Worm (Caenorhabditis elegans): ENCODE results near the gene srd-8.

srd-8 gene

ce11 chrIV:5598515-5599132 is 46.8 kb downstream of the srd-8 start:
- TF ChIP-seq ama-1 (optimal IDR thresholded peaks at IDR 0.05) = peak; percentile 45
- no peak for TF ChIP-seq F37D6.2 (tag; optimal IDR thresholded peaks at IDR 0.05)
- no peak for TF ChIP-seq nhr-102 (tag; optimal IDR thresholded peaks at IDR 0.05)
- no peak for TF ChIP-seq F26F4.8 (GFP tag; conservative IDR thresholded peaks at IDR 0.05)
- TF ChIP-seq hif-1 (tag; optimal IDR thresholded peaks at IDR 0.05) = peak in 1 of 2 experiments; percentile 0
- no peak for TF ChIP-seq zfp-3 (GFP tag; conservative IDR thresholded peaks at IDR 0.05)
- no peak for TF ChIP-seq spr-3 (GFP tag; optimal IDR thresholded peaks at IDR 0.05)
- no peak for TF ChIP-seq arid-1 (GFP tag; conservative IDR thresholded peaks at IDR 0.05)
- TF ChIP-seq nhr-28 (tag; optimal IDR thresholded peaks at IDR 0.05) = peak; percentile 71
- TF ChIP-seq aly-2 (tag; optimal IDR thresholded peaks at IDR 0.05) = no peak
- no peak for TF ChIP-seq daf-12 (tag; optimal IDR thresholded peaks at IDR 0.05)
- TF ChIP-seq mdt-29 (GFP tag; IDR thresholded peaks at IDR 0.05) = no peak
- TF ChIP-seq lin-15B (tag; optimal IDR thresholded peaks at IDR 0.05) = no peak
- no peak for TF ChIP-seq Y5F2A.4 (GFP tag; optimal IDR thresholded peaks at IDR 0.05)
- TF ChIP-seq Y75B8A.6 (GFP tag; IDR thresholded peaks at IDR 0.05) = no peak
- TF ChIP-seq lin-1 (GFP tag; IDR thresholded peaks at IDR 0.05) = no peak
- no peak for TF ChIP-seq lsy-2 (tag; optimal IDR thresholded peaks at IDR 0.05)
- no peak for TF ChIP-seq ceh-32 (tag; optimal IDR thresholded peaks at IDR 0.05; ENCODE audit: poor library complexity)
- TF ChIP-seq nhr-237 (tag; optimal IDR thresholded peaks at IDR 0.05) = no peak
- no peak for TF ChIP-seq set-16 (GFP tag; IDR thresholded peaks at IDR 0.05)
- 0 out of 2 replicates have a peak, but pooled peaks have one; percentile 22 for TF ChIP-seq dmd-9 (GFP tag; IDR thresholded peaks at IDR 0.05)
- TF ChIP-seq daf-8 (GFP tag; IDR thresholded peaks at IDR 0.05) = no peak
- no peak for TF ChIP-seq dmd-6 (GFP tag; IDR thresholded peaks at IDR 0.05)
- no peak for TF ChIP-seq attf-4 (tag; optimal IDR thresholded peaks at IDR 0.05)
- no peak for TF ChIP-seq hmg-1.1 (GFP tag; IDR thresholded peaks at IDR 0.05)
- TF ChIP-seq gei-8 (GFP tag; optimal IDR thresholded peaks at IDR 0.05) = no peak
- TF ChIP-seq egl-43 (GFP tag; IDR thresholded peaks at IDR 0.05) = no peak
- no peak for TF ChIP-seq nhr-10 (tag; optimal IDR thresholded peaks at IDR 0.05)
- no peak for TF ChIP-seq nhr-11 (tag; optimal IDR thresholded peaks at IDR 0.05)
- no peak for TF ChIP-seq fos-1 (tag; optimal IDR thresholded peaks at IDR 0.05)
- TF ChIP-seq lin-13 (GFP tag; optimal IDR thresholded peaks at IDR 0.05) = no peak
- TF ChIP-seq dve-1 (tag; optimal IDR thresholded peaks at IDR 0.05; ENCODE audit: insufficient read depth) = no peak
- no peak for TF ChIP-seq pqm-1 (tag; optimal IDR thresholded peaks at IDR 0.05)
- no peak for TF ChIP-seq nhr-76 (tag; optimal IDR thresholded peaks at IDR 0.05)
- TF ChIP-seq mep-1 (tag; optimal IDR thresholded peaks at IDR 0.05) = no peak
- peak; percentile 26 for TF ChIP-seq rbr-2 (tag; optimal IDR thresholded peaks at IDR 0.05)
- peak in 1 of 2 experiments; percentile 91 for TF ChIP-seq daf-16 (GFP tag; optimal IDR thresholded peaks at IDR 0.05)
- TF ChIP-seq daf-16 (tag; optimal IDR thresholded peaks at IDR 0.05) = peak; percentile 26
- no peak for TF ChIP-seq zfp-2 (tag; optimal IDR thresholded peaks at IDR 0.05)
- TF ChIP-seq ceh-44 (GFP tag; IDR thresholded peaks at IDR 0.05) = no peak

DNA sequence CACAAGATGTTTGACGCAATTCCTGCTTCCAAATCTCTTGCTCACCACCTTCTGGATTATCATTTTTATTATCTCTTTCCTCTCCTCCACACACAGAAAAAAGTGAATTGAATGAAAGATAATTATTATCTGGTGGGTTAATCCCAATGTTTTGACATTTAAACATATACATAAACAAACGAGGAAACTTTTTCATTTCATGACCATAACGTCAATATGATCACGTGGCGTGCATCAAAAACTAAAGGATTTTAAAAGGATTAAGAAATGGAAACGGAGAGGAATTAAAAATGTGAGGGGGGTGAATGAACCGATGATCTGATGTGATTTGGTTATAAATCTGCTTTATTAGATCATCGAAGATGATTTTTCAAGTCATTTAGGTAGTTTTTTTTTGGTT is 49.8 kb downstream of the srd-8 start:
- TF ChIP-seq mep-1 (tag; optimal IDR thresholded peaks at IDR 0.05) = no peak
- TF ChIP-seq hlh-30 (tag; optimal IDR thresholded peaks at IDR 0.05; ENCODE audit: insufficient read depth) = peak; percentile 23

All from whole organism, L4 larva.